Worm (Caenorhabditis elegans) whole organism, young adult: Measurements from ENCODE around the gene T26E4.3.

Source experiments
- Y53G8AR.9 ChIP-seq: fragments of 200-800 bp; sonication (Bioruptor generic); conservative IDR thresholded peaks from 2 replicates; pipeline ENCODE4 v1.3.6; 2022; ENCODE audit warnings: missing genetic modification reagents, missing genetic modification characterization, missing compliant biosample characterization
- Y56A3A.18 ChIP-seq: fragments of 200-800 bp; sonication (Bioruptor generic); IDR thresholded peaks from 2 replicates; pipeline ENCODE4 v1.3.6; 2022; ENCODE audit warnings: missing genetic modification reagents, missing genetic modification characterization, missing compliant biosample characterization
- ZK185.1 ChIP-seq: sonication (generic microtip); optimal IDR thresholded peaks from 2 replicates; lab custom pipeline; 2016; ENCODE audit warnings: mild to moderate bottlenecking, missing genetic modification characterization, missing compliant biosample characterization; ENCODE audit not compliant: poor library complexity, severe bottlenecking
- aptf-2 ChIP-seq: fragments of 200-800 bp; sonication (Bioruptor generic); conservative IDR thresholded peaks from 2 replicates; pipeline ENCODE4 v1.3.6; 2022; ENCODE audit warnings: missing genetic modification reagents, missing genetic modification characterization, missing compliant biosample characterization
- mes-4 ChIP-seq: sonication (generic microtip); optimal IDR thresholded peaks from 2 replicates; lab custom pipeline; 2016; ENCODE audit warnings: missing genotype, missing genetic modification characterization, missing compliant biosample characterization
- pbrm-1 ChIP-seq: fragments of 200-800 bp; sonication (Bioruptor generic); IDR thresholded peaks from 2 replicates; pipeline ENCODE4 v1.3.6; 2022; ENCODE audit warnings: missing genetic modification reagents, missing genetic modification characterization, missing compliant biosample characterization
- snpc-4 ChIP-seq, 5 experiments: fragments of 150-350 bp in 1 of 5; sonication (generic microtip) in 4 of 5; optimal IDR thresholded peaks; 2 replicates each; lab custom pipeline; 2014 to 2018; ENCODE audit warnings: missing genetic modification characterization in 5 of 5, missing biosample characterization in 3 of 5, antibody characterized with exemption in 2 of 5, mild to moderate bottlenecking in 2 of 5, missing compliant biosample characterization in 2 of 5, missing genotype in 2 of 5, moderate library complexity in 2 of 5, missing genetic modification reagents in 1 of 5
- unc-130 ChIP-seq: sonication (generic microtip); optimal IDR thresholded peaks from 2 replicates; lab custom pipeline; 2016; ENCODE audit warnings: missing genetic modification reagents, missing genetic modification characterization, missing compliant biosample characterization
- unc-62 ChIP-seq: fragments of 150-350 bp; optimal IDR thresholded peaks from 2 replicates; lab custom pipeline; 2014; ENCODE audit warnings: missing biosample characterization, missing genetic modification reagents, missing genetic modification characterization

- TF ChIP-seq ZK185.1 (tag; lab: Kevin White, UChicago) (no peak), unc-130 (no peak), mes-4 (tag; lab: Kevin White, UChicago) (no peak), pbrm-1 (GFP tag; lab: Robert Waterston, UW) (no peak), Y56A3A.18 (GFP tag; lab: Robert Waterston, UW) (no peak), unc-62 (GFP tag; lab: Kevin White, UChicago) (no peak), aptf-2 (GFP tag; lab: Robert Waterston, UW) (no peak), snpc-4 (GFP tag; optimal IDR thresholded peaks at IDR 0.05; lab: Kevin White, UChicago) (no peak), snpc-4 (tag; optimal IDR thresholded peaks at IDR 0.05; lab: Kevin White, UChicago) (no peak), Y53G8AR.9 (GFP tag; lab: Robert Waterston, UW) (no peak)
These were observed 8.7 kb upstream of the T26E4.3 start for ce11 chrV:15773941-15774340.
